Worm (Caenorhabditis elegans): ENCODE data around the gene tag-18.

tag-18 gene

DNA sequence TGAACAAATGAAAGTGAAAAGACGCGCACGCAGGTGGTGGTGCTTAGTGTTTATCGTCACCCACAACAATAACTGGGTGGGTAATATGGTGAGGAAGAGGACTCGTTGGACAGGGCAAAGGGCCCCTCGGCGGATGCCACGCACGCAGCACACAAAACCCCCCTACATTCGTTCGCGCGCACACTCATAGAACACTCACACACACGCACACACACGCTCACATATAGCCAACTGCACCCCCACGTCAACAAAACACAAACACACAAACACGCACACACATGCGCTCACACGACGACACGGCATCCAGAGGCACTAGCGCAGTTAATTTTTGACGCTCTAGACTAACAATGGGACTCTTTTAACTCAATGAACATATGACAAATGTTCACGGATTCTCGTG is 39.7 kb downstream of the tag-18 start (continued):
- TF ChIP-seq swsn-7 (tag; optimal IDR thresholded peaks at IDR 0.05): peak; percentile 48
- TF ChIP-seq unc-30 (tag; optimal IDR thresholded peaks at IDR 0.05): no peak
- TF ChIP-seq nhr-47 (tag; optimal IDR thresholded peaks at IDR 0.05): peak; percentile 32
- no peak for TF ChIP-seq nhr-77 (tag; optimal IDR thresholded peaks at IDR 0.05)
- TF ChIP-seq lsy-2 (tag; optimal IDR thresholded peaks at IDR 0.05): peak in 1 of 2 experiments; percentile 37
- peak; percentile 50 for TF ChIP-seq fkh-8 (tag; optimal IDR thresholded peaks at IDR 0.05)
- TF ChIP-seq unc-86 (tag; optimal IDR thresholded peaks at IDR 0.05): peak; percentile 7
- TF ChIP-seq ceh-63 (GFP tag; optimal IDR thresholded peaks at IDR 0.05): peak; percentile 90
- peak; percentile 39; the same call in 1 of the 2 replicates for TF ChIP-seq nhr-19 (GFP tag; conservative IDR thresholded peaks at IDR 0.05)
- TF ChIP-seq egl-13 (tag; optimal IDR thresholded peaks at IDR 0.05): no peak
- no peak for TF ChIP-seq ztf-4 (tag; optimal IDR thresholded peaks at IDR 0.05)
- TF ChIP-seq snu-23 (GFP tag; optimal IDR thresholded peaks at IDR 0.05): peak; percentile 64
- peak; percentile 24 for TF ChIP-seq rnt-1 (tag; optimal IDR thresholded peaks at IDR 0.05)
- TF ChIP-seq lin-35 (GFP tag; optimal IDR thresholded peaks at IDR 0.05): peak; percentile 17 to 42
- TF ChIP-seq skn-1 (tag; optimal IDR thresholded peaks at IDR 0.05): peak; percentile 20
- TF ChIP-seq ceh-8 (GFP tag; optimal IDR thresholded peaks at IDR 0.05): peak; percentile 9
- TF ChIP-seq fkh-10 (GFP tag; optimal IDR thresholded peaks at IDR 0.05): peak; percentile 35
- no peak for TF ChIP-seq nhr-90 (tag; optimal IDR thresholded peaks at IDR 0.05; ENCODE audit: poor library complexity)

DNA sequence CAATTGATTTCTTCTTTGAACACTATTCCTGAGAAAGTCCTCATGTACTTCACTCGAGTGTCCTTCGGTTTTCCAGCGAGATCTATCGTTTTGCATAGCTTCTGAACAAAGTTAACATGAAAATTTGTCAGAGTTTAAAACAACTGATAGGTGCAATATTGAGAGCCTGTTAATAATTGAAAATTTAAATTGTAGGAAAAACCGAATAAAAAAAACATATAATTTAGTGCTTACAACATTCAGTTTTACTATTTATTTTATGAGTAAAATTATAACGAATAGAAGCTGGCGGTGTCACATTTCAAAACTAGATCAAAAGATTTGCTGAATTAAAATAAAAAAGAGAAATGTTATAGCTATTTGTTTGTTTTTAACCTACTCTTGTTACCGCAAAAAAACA is 40.7 kb downstream of the tag-18 start, which contains the start of gene C02F12.8:
Gene C02F12.8 (minus strand): TSS at position 101 of the 400 bp plus-strand sequence.
- no peak for TF ChIP-seq mep-1 (tag; optimal IDR thresholded peaks at IDR 0.05)
- TF ChIP-seq nhr-19 (GFP tag; conservative IDR thresholded peaks at IDR 0.05): no peak
- TF ChIP-seq mef-2 (tag; optimal IDR thresholded peaks at IDR 0.05): no peak
- TF ChIP-seq jun-1 (tag; optimal IDR thresholded peaks at IDR 0.05): no peak
- no peak for TF ChIP-seq grh-1 (GFP tag; IDR thresholded peaks at IDR 0.05)
- no peak for TF ChIP-seq unc-98 (GFP tag; IDR thresholded peaks at IDR 0.05)
- no peak for TF ChIP-seq sox-4 (tag; optimal IDR thresholded peaks at IDR 0.05)

DNA sequence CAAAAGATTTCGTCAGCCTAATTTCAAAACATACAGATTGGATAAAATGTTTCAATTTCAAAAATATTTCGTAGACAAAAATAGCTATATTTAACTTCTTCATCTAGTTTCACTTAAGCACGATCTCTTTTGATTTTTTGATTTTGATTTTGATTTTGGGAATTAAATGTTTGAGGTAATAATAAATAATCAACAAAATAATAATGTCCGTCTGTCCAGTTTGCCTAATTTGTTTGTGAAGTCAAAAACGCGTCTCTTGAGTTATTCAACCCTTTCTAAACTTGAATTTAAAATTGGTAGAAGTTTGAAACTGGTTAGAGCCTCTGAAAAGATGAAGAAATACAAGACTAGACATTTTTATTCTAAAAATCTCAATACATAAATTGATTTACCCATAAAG is 44.0 kb downstream of the tag-18 start:
- TF ChIP-seq C04F5.9 (tag; optimal IDR thresholded peaks at IDR 0.05) (no peak), xbp-1 (tag; optimal IDR thresholded peaks at IDR 0.05) (no peak), nhr-76 (tag; optimal IDR thresholded peaks at IDR 0.05) (no peak), lin-15B (tag; optimal IDR thresholded peaks at IDR 0.05) (no peak), dpl-1 (GFP tag; optimal IDR thresholded peaks at IDR 0.05) (no peak), C34B4.2 (tag; optimal IDR thresholded peaks at IDR 0.05) (no peak), snu-23 (GFP tag; optimal IDR thresholded peaks at IDR 0.05) (no peak), egl-13 (tag; optimal IDR thresholded peaks at IDR 0.05) (no peak), nhr-28 (tag; optimal IDR thresholded peaks at IDR 0.05) (no peak), sup-37 (GFP tag; optimal IDR thresholded peaks at IDR 0.05) (no peak)

DNA sequence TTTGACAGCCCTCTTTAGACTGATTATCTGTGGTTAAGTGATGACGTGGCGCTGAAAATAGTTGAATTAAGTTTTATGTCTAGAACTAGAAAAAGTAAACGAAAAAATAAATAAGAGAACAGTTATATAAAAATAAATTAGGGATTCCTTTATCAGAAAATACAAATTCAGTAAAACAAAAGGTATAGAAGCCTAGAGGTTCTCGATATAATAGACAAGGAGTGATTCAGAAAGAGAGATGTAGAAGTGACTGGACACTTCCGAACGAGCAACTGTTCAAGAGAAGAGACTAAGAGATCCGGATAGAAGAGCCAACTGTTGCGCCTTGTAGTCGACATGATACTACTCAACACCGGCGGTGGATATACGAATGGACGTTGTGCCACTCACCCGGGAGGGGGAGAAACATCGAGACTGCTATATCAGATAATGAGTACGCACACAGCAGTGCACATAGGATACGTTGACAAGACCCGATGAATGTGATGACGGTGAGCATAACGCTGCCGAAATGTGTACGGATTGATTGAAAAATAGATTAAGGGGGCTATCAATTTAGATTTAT is 44.6 kb downstream of the tag-18 start, which contains the start of gene tag-278:
Gene tag-278 (minus strand): TSS at position 51 of the 565 bp plus-strand sequence.
- peak; percentile 47 for TF ChIP-seq rnt-1 (tag; optimal IDR thresholded peaks at IDR 0.05)
- TF ChIP-seq lin-14 (GFP tag; optimal IDR thresholded peaks at IDR 0.05): peak; percentile 67
- TF ChIP-seq sptf-1 (tag; optimal IDR thresholded peaks at IDR 0.05): no peak
- no peak for TF ChIP-seq efl-1 (optimal IDR thresholded peaks at IDR 0.05)
- TF ChIP-seq efl-1 (GFP tag; optimal IDR thresholded peaks at IDR 0.05 in 1 of 2): peak in 1 of 2 experiments; percentile 70
- no peak for TF ChIP-seq C16A3.4 (tag; optimal IDR thresholded peaks at IDR 0.05)
- no peak for TF ChIP-seq nhr-28 (tag; optimal IDR thresholded peaks at IDR 0.05)
- peak; percentile 27; the same call in 1 of the 2 replicates for TF ChIP-seq nhr-19 (GFP tag; conservative IDR thresholded peaks at IDR 0.05)
- TF ChIP-seq unc-130 (tag; optimal IDR thresholded peaks at IDR 0.05): peak; percentile 17
- peak; percentile 31 for TF ChIP-seq snu-23 (GFP tag; optimal IDR thresholded peaks at IDR 0.05)
- no peak for TF ChIP-seq pqm-1 (tag; optimal IDR thresholded peaks at IDR 0.05)
- peak; percentile 3 for TF ChIP-seq nhr-47 (tag; optimal IDR thresholded peaks at IDR 0.05)
- peak in 1 of 2 experiments; percentile 12 for TF ChIP-seq mdl-1 (tag; optimal IDR thresholded peaks at IDR 0.05)
- TF ChIP-seq lsy-2 (tag; optimal IDR thresholded peaks at IDR 0.05): peak in 1 of 2 experiments; percentile 9
- peak; percentile 65 for TF ChIP-seq nhr-71 (tag; optimal IDR thresholded peaks at IDR 0.05)

Data from whole organism, L1 larva.